Fruit fly (Drosophila melanogaster): ENCODE data around the gene fid.
A peak's percentile ranks its signal among the peaks of the same experiment; 100 is the strongest.

Gene fid

DNA sequence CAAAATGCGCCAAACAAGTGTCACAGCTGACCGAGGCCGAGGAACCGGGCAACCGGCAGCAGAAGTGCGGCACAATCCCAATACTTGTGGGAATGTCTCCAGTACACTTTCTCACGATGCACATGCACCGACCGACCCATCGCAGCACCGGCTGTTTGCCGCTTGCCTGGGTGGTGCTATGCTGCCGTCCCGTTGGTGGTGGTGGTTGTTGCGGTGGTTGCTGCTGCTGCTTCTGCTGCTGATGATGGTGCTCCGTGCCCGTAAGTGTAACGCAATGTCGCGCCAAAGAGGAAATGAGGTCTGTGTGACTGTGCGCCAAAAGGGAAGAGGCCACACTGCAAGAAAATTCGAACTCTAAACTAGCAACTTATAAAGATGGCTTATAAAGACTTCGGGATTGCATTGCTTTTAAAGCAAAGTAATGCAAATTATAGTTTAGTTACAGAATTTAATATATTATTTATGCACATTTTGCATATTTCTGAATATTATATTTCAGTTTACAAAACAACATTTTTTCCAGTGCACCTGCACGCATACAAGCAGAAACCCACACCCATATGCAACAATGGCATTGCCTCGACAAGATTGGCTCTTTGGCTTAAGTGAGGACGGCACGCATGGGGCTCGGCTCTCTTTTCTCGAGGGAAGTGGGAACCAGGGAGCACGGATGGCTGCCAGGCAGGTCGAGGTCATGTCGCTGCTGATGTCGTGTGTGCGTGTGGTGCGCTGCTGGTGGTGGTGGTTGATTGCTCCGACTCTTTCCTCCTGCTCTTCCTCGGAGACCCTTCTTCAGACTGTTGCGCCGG is 26.5 kb downstream of the fid start, which contains the start of gene CG43116 (continued):
- TF ChIP-seq Hr51 (GFP tag; optimal IDR thresholded peaks at IDR 0.05) (peak in 1 of 2 experiments; percentile 24), CG14860 (GFP tag; IDR thresholded peaks at IDR 0.05; ENCODE audit: partially characterized antibody) (no peak), CG1603 (tag; optimal IDR thresholded peaks at IDR 0.05) (no peak), CG15696 (tag; optimal IDR thresholded peaks at IDR 0.05) (peak; percentile 99), CG5953 (GFP tag; IDR thresholded peaks at IDR 0.05) (no peak), CrebB (tag; optimal IDR thresholded peaks at IDR 0.05) (peak; percentile 67), Dp (GFP tag; optimal IDR thresholded peaks at IDR 0.05) (no peak), sisA (GFP tag; IDR thresholded peaks at IDR 0.05) (peak; percentile 84), Myb (GFP tag; optimal IDR thresholded peaks at IDR 0.05) (peak; percentile 8), ro (GFP tag; IDR thresholded peaks at IDR 0.05) (peak; percentile 80), nerfin-2 (GFP tag; IDR thresholded peaks at IDR 0.05; ENCODE audit: partially characterized antibody) (no peak), Med (GFP tag) (peak; percentile 63), CG31388 (GFP tag; optimal IDR thresholded peaks at IDR 0.05) (peak; percentile 34), CG7963 (GFP tag; IDR thresholded peaks at IDR 0.05; ENCODE audit: partially characterized antibody) (no peak), CG8388 (GFP tag; optimal IDR thresholded peaks at IDR 0.05) (peak; percentile 94), wor (GFP tag; IDR thresholded peaks at IDR 0.05) (peak; percentile 72), CG6689 (GFP tag; IDR thresholded peaks at IDR 0.05) (peak; percentile 93), CG1233 (GFP tag; optimal IDR thresholded peaks at IDR 0.05) (peak; percentile 84), CG17568 (GFP tag; optimal IDR thresholded peaks at IDR 0.05) (no peak), lov (optimal IDR thresholded peaks at IDR 0.05) (no peak), lov (GFP tag; IDR thresholded peaks at IDR 0.05) (peak; percentile 87; the same call in 2 of the 3 replicates), Nf-YC (tag; optimal IDR thresholded peaks at IDR 0.05) (no peak), nau (GFP tag; optimal IDR thresholded peaks at IDR 0.05) (no peak), HLHmδ (GFP tag; optimal IDR thresholded peaks at IDR 0.05) (peak; percentile 100), Oaz (GFP tag; IDR thresholded peaks at IDR 0.05) (peak; percentile 35; the same call in 1 of the 2 replicates), CG17385 (GFP tag; optimal IDR thresholded peaks at IDR 0.05) (peak; percentile 78), shn (GFP tag; optimal IDR thresholded peaks at IDR 0.05) (peak; percentile 29), CG9215 (GFP tag; IDR thresholded peaks at IDR 0.05) (peak; percentile 65), schlank (tag; optimal IDR thresholded peaks at IDR 0.05) (no peak), CG18764 (GFP tag; optimal IDR thresholded peaks at IDR 0.05) (peak; percentile 80), B-H1 (GFP tag; IDR thresholded peaks at IDR 0.05) (peak; percentile 56), sug (tag; optimal IDR thresholded peaks at IDR 0.05) (no peak), CG12104 (GFP tag; optimal IDR thresholded peaks at IDR 0.05) (peak; percentile 61), ems (GFP tag; optimal IDR thresholded peaks at IDR 0.05) (peak; percentile 66), Mes4 (GFP tag; optimal IDR thresholded peaks at IDR 0.05) (peak; percentile 67), kay (GFP tag; optimal IDR thresholded peaks at IDR 0.05) (peak; percentile 80), CG31365 (tag; optimal IDR thresholded peaks at IDR 0.05) (no peak), pfk (GFP tag; optimal IDR thresholded peaks at IDR 0.05) (no peak), sens-2 (GFP tag; IDR thresholded peaks at IDR 0.05) (peak; percentile 83), pb (GFP tag; optimal IDR thresholded peaks at IDR 0.05) (no peak), Atf-2 (GFP tag; optimal IDR thresholded peaks at IDR 0.05) (peak; percentile 63), gsb (GFP tag; IDR thresholded peaks at IDR 0.05) (no peak), trem (tag; optimal IDR thresholded peaks at IDR 0.05) (peak; percentile 96), CG10979 (tag; optimal IDR thresholded peaks at IDR 0.05) (peak; percentile 92), CG11085 (GFP tag; IDR thresholded peaks at IDR 0.05) (peak; percentile 55; the same call in 1 of the 2 replicates), ATbp (GFP tag; optimal IDR thresholded peaks at IDR 0.05) (peak; percentile 85), maf-S (GFP tag; optimal IDR thresholded peaks at IDR 0.05) (peak; percentile 40), toy (GFP tag; IDR thresholded peaks at IDR 0.05) (0 out of 2 replicates have a peak, but pooled peaks have one; percentile 8), Tbp (GFP tag; optimal IDR thresholded peaks at IDR 0.05) (no peak)
